In the genomic region with DNA sequence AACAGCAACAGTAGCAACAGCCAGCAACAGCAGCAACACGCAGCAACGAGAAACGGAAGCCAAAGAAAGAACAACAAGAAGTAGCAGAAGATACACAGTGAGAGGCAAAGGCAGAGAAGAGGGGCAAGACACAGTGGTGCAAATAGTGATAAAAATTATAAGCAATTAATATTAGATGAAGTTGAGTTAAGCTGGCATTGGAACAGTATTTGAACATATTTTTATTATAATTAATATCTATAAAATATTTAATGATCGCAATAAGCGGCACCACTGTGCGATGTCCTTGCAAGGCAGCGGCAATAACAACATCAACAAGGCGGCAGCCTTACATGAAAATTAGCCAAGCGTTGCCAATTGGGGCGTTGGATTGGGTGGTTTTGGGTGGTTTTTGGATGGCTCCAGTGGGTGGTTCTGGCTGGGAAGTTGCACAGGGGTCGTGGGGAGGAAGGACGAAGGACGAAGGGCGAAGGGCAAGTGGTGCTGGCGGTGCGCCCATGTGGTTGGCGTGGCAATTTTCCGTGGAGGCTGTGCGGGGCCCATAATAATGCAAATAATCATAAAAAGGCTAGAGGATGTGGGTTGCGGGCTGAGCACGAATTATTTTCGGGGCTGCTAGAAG, we compare ENCODE assay signal across 4 fruit fly cellular contexts.
TF ChIP-seq lines count a peak whose summit lies in the region.

No protein-coding gene starts in this region.

- TF ChIP-seq CTCF in whole organism, embryonic (GFP tag; optimal IDR thresholded peaks at IDR 0.05; lab: Kevin White, UChicago): no peak

TF ChIP-seq in whole organism, embryonic, 481 proteins besides CTCF, POLR2A, EP300 and RAD21 (continues in another document):
- TF ChIP-seq CG5953 (GFP tag; IDR thresholded peaks at IDR 0.05; lab: Robert Waterston, UW): 0 out of 2 replicates have a peak, but pooled peaks have one; percentile 28
- peak; percentile 61 for TF ChIP-seq Meics (GFP tag; optimal IDR thresholded peaks at IDR 0.05; lab: Kevin White, UChicago)
- TF ChIP-seq CG2129 (GFP tag; IDR thresholded peaks at IDR 0.05; lab: Robert Waterston, UW; ENCODE audit: partially characterized antibody): no peak
- TF ChIP-seq jigr1 (GFP tag; IDR thresholded peaks at IDR 0.05; lab: Robert Waterston, UW): peak; percentile 46; the same call in 1 of the 3 replicates
- TF ChIP-seq luna (GFP tag; optimal IDR thresholded peaks at IDR 0.05; lab: Kevin White, UChicago): no peak
- no peak for TF ChIP-seq CG4424 (GFP tag; optimal IDR thresholded peaks at IDR 0.05; lab: Kevin White, UChicago)
- TF ChIP-seq CG31224 (GFP tag; IDR thresholded peaks at IDR 0.05; lab: Robert Waterston, UW): peak; percentile 35; the same call in 1 of the 2 replicates
- TF ChIP-seq CG7357 (GFP tag; IDR thresholded peaks at IDR 0.05; lab: Robert Waterston, UW): no peak; the same call in 2 of the 3 replicates
- no peak for TF ChIP-seq NC2β (GFP tag; optimal IDR thresholded peaks at IDR 0.05; lab: Kevin White, UChicago)
- 0 out of 2 replicates have a peak, but pooled peaks have one; percentile 15 for TF ChIP-seq NFAT (GFP tag; IDR thresholded peaks at IDR 0.05; lab: Robert Waterston, UW)
- no peak for TF ChIP-seq pb (GFP tag; optimal IDR thresholded peaks at IDR 0.05; lab: Kevin White, UChicago)
- TF ChIP-seq Atf6 (GFP tag; IDR thresholded peaks at IDR 0.05; lab: Robert Waterston, UW): peak; percentile 70
- TF ChIP-seq row (GFP tag; IDR thresholded peaks at IDR 0.05; lab: Robert Waterston, UW): no peak; the same call in 2 of the 3 replicates
- no peak for TF ChIP-seq CG11398 (GFP tag; optimal IDR thresholded peaks at IDR 0.05; lab: Kevin White, UChicago)
- TF ChIP-seq HLH4C (GFP tag; IDR thresholded peaks at IDR 0.05; lab: Robert Waterston, UW; ENCODE audit: partially characterized antibody): no peak
- TF ChIP-seq tap (tag; optimal IDR thresholded peaks at IDR 0.05; lab: Kevin White, UChicago): peak; percentile 20
- no peak for TF ChIP-seq HmgD (GFP tag; optimal IDR thresholded peaks at IDR 0.05; lab: Kevin White, UChicago)
- peak; percentile 14 for TF ChIP-seq CoRest (tag; optimal IDR thresholded peaks at IDR 0.05; lab: Kevin White, UChicago)
- TF ChIP-seq CHES-1-like (GFP tag; optimal IDR thresholded peaks at IDR 0.05; lab: Kevin White, UChicago): no peak

TF ChIP-seq in whole organism, prepupa, 60 proteins besides CTCF, POLR2A, EP300 and RAD21 (continues in another document):
- no peak for TF ChIP-seq CG15336 (GFP tag; IDR thresholded peaks at IDR 0.05; lab: Robert Waterston, UW)
- TF ChIP-seq CG8119 (GFP tag; IDR thresholded peaks at IDR 0.05; lab: Robert Waterston, UW): 0 out of 3 replicates have a peak, but pooled peaks have one; percentile 20
- TF ChIP-seq esn (GFP tag; optimal IDR thresholded peaks at IDR 0.05; lab: Kevin White, UChicago): no peak
- TF ChIP-seq CG32006 (GFP tag; optimal IDR thresholded peaks at IDR 0.05; lab: Kevin White, UChicago): peak; percentile 16
- TF ChIP-seq net (GFP tag; optimal IDR thresholded peaks at IDR 0.05; lab: Kevin White, UChicago): no peak
- no peak for TF ChIP-seq Hr39 (GFP tag; optimal IDR thresholded peaks at IDR 0.05; lab: Kevin White, UChicago)
- peak in 1 of 2 experiments; percentile 32 for TF ChIP-seq ss (GFP tag; optimal IDR thresholded peaks at IDR 0.05; lab: Kevin White, UChicago)
- TF ChIP-seq CG1621 (tag; optimal IDR thresholded peaks at IDR 0.05; lab: Kevin White, UChicago): peak; percentile 20
- peak; percentile 11 for TF ChIP-seq CG10631 (GFP tag; optimal IDR thresholded peaks at IDR 0.05; lab: Kevin White, UChicago)
- TF ChIP-seq Sox14 (GFP tag; optimal IDR thresholded peaks at IDR 0.05; lab: Kevin White, UChicago): no peak
- TF ChIP-seq fd59A (GFP tag; optimal IDR thresholded peaks at IDR 0.05; lab: Kevin White, UChicago): no peak
- peak; percentile 61; the same call in 2 of the 3 replicates for TF ChIP-seq CG6163 (GFP tag; IDR thresholded peaks at IDR 0.05; lab: Robert Waterston, UW)
- no peak for TF ChIP-seq Met (GFP tag; optimal IDR thresholded peaks at IDR 0.05; lab: Kevin White, UChicago)
- no peak for TF ChIP-seq topi (GFP tag; optimal IDR thresholded peaks at IDR 0.05; lab: Kevin White, UChicago)
- TF ChIP-seq CG6276 (GFP tag; optimal IDR thresholded peaks at IDR 0.05; lab: Kevin White, UChicago): no peak
- TF ChIP-seq acj6 (GFP tag; optimal IDR thresholded peaks at IDR 0.05; lab: Kevin White, UChicago): no peak
- no peak for TF ChIP-seq Sox102F (GFP tag; optimal IDR thresholded peaks at IDR 0.05; lab: Kevin White, UChicago)
- TF ChIP-seq CG11902 (GFP tag; optimal IDR thresholded peaks at IDR 0.05; lab: Kevin White, UChicago): no peak
- TF ChIP-seq Ets96B (tag; optimal IDR thresholded peaks at IDR 0.05; lab: Kevin White, UChicago): peak; percentile 44
- TF ChIP-seq CG10669 (GFP tag; optimal IDR thresholded peaks at IDR 0.05; lab: Kevin White, UChicago): peak; percentile 46
- TF ChIP-seq dac (GFP tag; optimal IDR thresholded peaks at IDR 0.05; lab: Kevin White, UChicago): no peak
- no peak for TF ChIP-seq CG3032 (tag; optimal IDR thresholded peaks at IDR 0.05; lab: Kevin White, UChicago)

TF ChIP-seq in whole organism, pupa, 21 proteins besides CTCF, POLR2A, EP300 and RAD21:
- no peak for TF ChIP-seq CG12605 (GFP tag; IDR thresholded peaks at IDR 0.05; lab: Robert Waterston, UW)
- TF ChIP-seq D1 (tag; optimal IDR thresholded peaks at IDR 0.05; lab: Kevin White, UChicago): no peak
- peak; percentile 48 for TF ChIP-seq CG8159 (tag; optimal IDR thresholded peaks at IDR 0.05; lab: Kevin White, UChicago)
- TF ChIP-seq CG4496 (GFP tag; IDR thresholded peaks at IDR 0.05; lab: Robert Waterston, UW): peak; percentile 55; the same call in 1 of the 3 replicates
- peak; percentile 38 for TF ChIP-seq CG17806 (tag; optimal IDR thresholded peaks at IDR 0.05; lab: Kevin White, UChicago)
- no peak for TF ChIP-seq CG10348 (GFP tag; IDR thresholded peaks at IDR 0.05; lab: Robert Waterston, UW)
- TF ChIP-seq Snoo (tag; optimal IDR thresholded peaks at IDR 0.05; lab: Kevin White, UChicago): no peak
- TF ChIP-seq rn (GFP tag; IDR thresholded peaks at IDR 0.05; lab: Robert Waterston, UW): no peak
- no peak for TF ChIP-seq fd96Ca (GFP tag; IDR thresholded peaks at IDR 0.05; lab: Robert Waterston, UW)
- TF ChIP-seq Pif1A (GFP tag; optimal IDR thresholded peaks at IDR 0.05; lab: Kevin White, UChicago): no peak
- TF ChIP-seq CG8301 (tag; optimal IDR thresholded peaks at IDR 0.05; lab: Kevin White, UChicago): no peak
- TF ChIP-seq CG34367 (tag; optimal IDR thresholded peaks at IDR 0.05; lab: Kevin White, UChicago): no peak
- no peak for TF ChIP-seq EcR (GFP tag; optimal IDR thresholded peaks at IDR 0.05; lab: Kevin White, UChicago)
- peak; percentile 30 for TF ChIP-seq CG14655 (GFP tag; optimal IDR thresholded peaks at IDR 0.05; lab: Kevin White, UChicago)
- TF ChIP-seq CG9948 (tag; optimal IDR thresholded peaks at IDR 0.05; lab: Kevin White, UChicago): peak; percentile 2
- TF ChIP-seq CG15710 (tag; optimal IDR thresholded peaks at IDR 0.05; lab: Kevin White, UChicago): peak; percentile 49
- no peak for TF ChIP-seq gl (tag; optimal IDR thresholded peaks at IDR 0.05; lab: Kevin White, UChicago)
- no peak for TF ChIP-seq Ets98B (GFP tag; IDR thresholded peaks at IDR 0.05; lab: Robert Waterston, UW)
- no peak for TF ChIP-seq CG13204 (GFP tag; optimal IDR thresholded peaks at IDR 0.05; lab: Kevin White, UChicago)
- no peak for TF ChIP-seq CG32121 (GFP tag; IDR thresholded peaks at IDR 0.05; lab: Robert Waterston, UW)
TF ChIP-seq in whole organism, pupa: peak in this region for 6.

TF ChIP-seq in whole organism, wandering third instar larva, 38 proteins besides CTCF, POLR2A, EP300 and RAD21:
- no peak for TF ChIP-seq Hr78 (GFP tag; optimal IDR thresholded peaks at IDR 0.05; lab: Kevin White, UChicago)
- TF ChIP-seq Dfd (GFP tag; optimal IDR thresholded peaks at IDR 0.05; lab: Kevin White, UChicago): no peak
- TF ChIP-seq GATAd (GFP tag; optimal IDR thresholded peaks at IDR 0.05; lab: Kevin White, UChicago): no peak
- TF ChIP-seq Dif (GFP tag; optimal IDR thresholded peaks at IDR 0.05; lab: Kevin White, UChicago; ENCODE audit: partially characterized antibody): no peak
- peak; percentile 21 for TF ChIP-seq psq (GFP tag; optimal IDR thresholded peaks at IDR 0.05; lab: Kevin White, UChicago)
- TF ChIP-seq br (GFP tag; optimal IDR thresholded peaks at IDR 0.05; lab: Kevin White, UChicago): no peak
- TF ChIP-seq foxo (GFP tag; optimal IDR thresholded peaks at IDR 0.05; lab: Kevin White, UChicago): peak in 1 of 2 experiments; percentile 6
- TF ChIP-seq dmrt93B (GFP tag; optimal IDR thresholded peaks at IDR 0.05; lab: Kevin White, UChicago): no peak
- peak; percentile 33 for TF ChIP-seq HLH106 (tag; optimal IDR thresholded peaks at IDR 0.05; lab: Kevin White, UChicago)
- TF ChIP-seq rgr (GFP tag; optimal IDR thresholded peaks at IDR 0.05; lab: Kevin White, UChicago): peak; percentile 11
